Fruit fly (Drosophila melanogaster): Measurements from ENCODE around the gene elav.

The elav gene

DNA sequence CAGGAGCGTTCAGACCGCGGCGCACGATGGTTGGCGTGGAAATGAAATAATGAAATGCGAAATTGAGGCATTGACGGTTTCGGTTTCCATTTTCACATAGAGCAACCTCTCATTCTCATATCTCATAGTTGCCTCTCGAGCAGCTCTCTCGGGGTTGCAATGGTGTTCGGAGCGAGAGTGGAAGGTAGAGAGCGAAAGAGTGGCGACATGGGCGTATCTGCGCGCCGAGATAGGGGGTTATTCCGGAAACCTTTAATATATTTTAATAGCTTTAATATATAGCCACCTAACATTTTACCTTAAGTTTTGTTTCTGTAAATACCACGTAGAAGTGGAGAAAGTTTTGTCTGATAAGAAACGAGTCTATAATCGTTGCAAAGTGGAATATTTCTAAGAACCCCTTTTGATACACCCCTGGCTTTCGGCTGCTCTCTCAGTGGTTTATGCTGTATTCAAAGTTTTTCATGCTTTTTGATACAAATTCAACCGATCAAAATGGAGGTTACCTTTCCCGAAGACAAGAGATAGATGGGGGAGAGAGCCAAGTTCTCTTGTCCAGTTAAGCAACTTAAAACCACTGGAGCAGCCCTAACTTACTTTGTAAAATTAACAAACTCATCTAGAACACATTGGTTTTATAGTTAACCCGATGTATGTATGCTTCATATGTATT lies at the start of gene elav (continued):
- peak; percentile 96 for TF ChIP-seq CG3407 (GFP tag; optimal IDR thresholded peaks at IDR 0.05)
- TF ChIP-seq Trl (optimal IDR thresholded peaks at IDR 0.05), result peak; percentile 96 to 97
- peak; percentile 97 for TF ChIP-seq Trl (GFP tag; optimal IDR thresholded peaks at IDR 0.05)
- TF ChIP-seq CG11560 (tag; IDR thresholded peaks at IDR 0.05), result peak; percentile 91
- TF ChIP-seq CG3726 (GFP tag; IDR thresholded peaks at IDR 0.05), result peak; percentile 96
- peak; percentile 99 for TF ChIP-seq CG1529 (GFP tag; optimal IDR thresholded peaks at IDR 0.05)
- peak; percentile 97 for TF ChIP-seq Side (GFP tag; optimal IDR thresholded peaks at IDR 0.05)
- TF ChIP-seq ase (GFP tag; IDR thresholded peaks at IDR 0.05), result peak; percentile 95
- peak; percentile 96 for TF ChIP-seq CG1647 (GFP tag; optimal IDR thresholded peaks at IDR 0.05)
- TF ChIP-seq jing (GFP tag; optimal IDR thresholded peaks at IDR 0.05), result peak; percentile 95
- TF ChIP-seq salm (tag; optimal IDR thresholded peaks at IDR 0.05), result peak; percentile 97
- TF ChIP-seq ham (GFP tag; IDR thresholded peaks at IDR 0.05), result peak; percentile 95
- no peak for TF ChIP-seq Sin3A (optimal IDR thresholded peaks at IDR 0.05)
- TF ChIP-seq ab (GFP tag; optimal IDR thresholded peaks at IDR 0.05), result peak; percentile 86
- peak; percentile 99 for TF ChIP-seq CG12659 (GFP tag; optimal IDR thresholded peaks at IDR 0.05)
- TF ChIP-seq CG10267 (tag; optimal IDR thresholded peaks at IDR 0.05), result peak; percentile 97
- peak; percentile 99 for TF ChIP-seq CG33557 (GFP tag; optimal IDR thresholded peaks at IDR 0.05)
- peak; percentile 98 for TF ChIP-seq grau (tag; optimal IDR thresholded peaks at IDR 0.05)
- TF ChIP-seq croc (GFP tag; conservative IDR thresholded peaks at IDR 0.05), result peak; percentile 97
- peak; percentile 98 for TF ChIP-seq CG18619 (GFP tag; optimal IDR thresholded peaks at IDR 0.05)
- peak; percentile 99 for TF ChIP-seq oc (tag; optimal IDR thresholded peaks at IDR 0.05)
- peak; percentile 98 for TF ChIP-seq mirr (GFP tag; optimal IDR thresholded peaks at IDR 0.05)
- peak; percentile 64; the same call in 1 of the 2 replicates for TF ChIP-seq CG13287 (GFP tag; IDR thresholded peaks at IDR 0.05; ENCODE audit: partially characterized antibody)
- peak; percentile 99 for TF ChIP-seq CG13424 (tag; optimal IDR thresholded peaks at IDR 0.05)
- peak; percentile 84 for TF ChIP-seq CG4360 (GFP tag; IDR thresholded peaks at IDR 0.05)
- TF ChIP-seq Ravus (GFP tag; IDR thresholded peaks at IDR 0.05), result peak; percentile 92
- TF ChIP-seq CG1024 (GFP tag; IDR thresholded peaks at IDR 0.05), result peak; percentile 90
- peak; percentile 99 for TF ChIP-seq CG3281 (GFP tag; optimal IDR thresholded peaks at IDR 0.05)
- TF ChIP-seq CG16813 (GFP tag; IDR thresholded peaks at IDR 0.05; ENCODE audit: partially characterized antibody), result no peak
- TF ChIP-seq CrebB (tag; optimal IDR thresholded peaks at IDR 0.05), result peak; percentile 98
- TF ChIP-seq slp2 (GFP tag; optimal IDR thresholded peaks at IDR 0.05), result peak; percentile 95
- peak; percentile 95 for TF ChIP-seq CHES-1-like (GFP tag; optimal IDR thresholded peaks at IDR 0.05)
- peak; percentile 99 for TF ChIP-seq CG8924 (tag; optimal IDR thresholded peaks at IDR 0.05)
- peak; percentile 96 for TF ChIP-seq Rx (GFP tag; IDR thresholded peaks at IDR 0.05)
- TF ChIP-seq gce (GFP tag; IDR thresholded peaks at IDR 0.05), result peak; percentile 92
- peak; percentile 98 for TF ChIP-seq CG7372 (GFP tag; IDR thresholded peaks at IDR 0.05)
- TF ChIP-seq Gsc (GFP tag; IDR thresholded peaks at IDR 0.05), result peak; percentile 91
- peak; percentile 99 for TF ChIP-seq Xbp1 (GFP tag; optimal IDR thresholded peaks at IDR 0.05)
- peak; percentile 93 for TF ChIP-seq Hmx (GFP tag; optimal IDR thresholded peaks at IDR 0.05)
- TF ChIP-seq grn (GFP tag; optimal IDR thresholded peaks at IDR 0.05), result peak; percentile 84
- TF ChIP-seq CG3163 (GFP tag; optimal IDR thresholded peaks at IDR 0.05), result peak; percentile 77
- TF ChIP-seq Hr51 (GFP tag; optimal IDR thresholded peaks at IDR 0.05), result peak; percentile 98 to 99
- TF ChIP-seq CG8281 (tag; optimal IDR thresholded peaks at IDR 0.05), result peak; percentile 100
- TF ChIP-seq CG11456 (GFP tag; IDR thresholded peaks at IDR 0.05), result peak; percentile 98
- TF ChIP-seq Gug (GFP tag; IDR thresholded peaks at IDR 0.05), result peak; percentile 97
- TF ChIP-seq CG17328 (GFP tag; IDR thresholded peaks at IDR 0.05), result peak; percentile 98
- peak; percentile 97 for TF ChIP-seq chm (GFP tag; IDR thresholded peaks at IDR 0.05)
- peak; percentile 99 for TF ChIP-seq NfI (GFP tag; optimal IDR thresholded peaks at IDR 0.05)
- TF ChIP-seq E2f1 (GFP tag; IDR thresholded peaks at IDR 0.05), result peak; percentile 98
- TF ChIP-seq Max (GFP tag; optimal IDR thresholded peaks at IDR 0.05), result peak; percentile 97
- TF ChIP-seq CG12942 (GFP tag; optimal IDR thresholded peaks at IDR 0.05), result peak; percentile 96

All from whole organism, embryonic.